Worm (Caenorhabditis elegans) whole organism, L1 larva: Measurements from ENCODE around the gene M163.1.
A peak's percentile ranks its signal among the peaks of the same experiment; 100 is the strongest.

Source experiments
- aha-1 ChIP-seq: fragments of 150-350 bp; optimal IDR thresholded peaks from 2 replicates; lab custom pipeline; 2014; ENCODE audit warnings: missing biosample characterization, missing genetic modification characterization
- alr-1 ChIP-seq: fragments of 200-800 bp; sonication (Bioruptor generic); optimal IDR thresholded peaks from 2 replicates; lab custom pipeline; 2018; ENCODE audit warnings: borderline replicate concordance, mild to moderate bottlenecking, missing genetic modification characterization, missing compliant biosample characterization
- aly-2 ChIP-seq: fragments of 150-350 bp; optimal IDR thresholded peaks from 2 replicates; lab custom pipeline; 2014; ENCODE audit warnings: missing biosample characterization, missing genetic modification characterization
- ama-1 ChIP-seq: fragments of 150-350 bp; optimal IDR thresholded peaks from 2 replicates; lab custom pipeline; 2014
- blmp-1 ChIP-seq: fragments of 150-350 bp; optimal IDR thresholded peaks from 2 replicates; lab custom pipeline; 2014; ENCODE audit warnings: missing biosample characterization, missing genetic modification characterization
- ceh-63 ChIP-seq: fragments of 200-800 bp; sonication (Bioruptor generic); optimal IDR thresholded peaks from 2 replicates; lab custom pipeline; 2018; ENCODE audit warnings: mild to moderate bottlenecking, missing genetic modification characterization, missing compliant biosample characterization
- ces-1 ChIP-seq: fragments of 150-350 bp; optimal IDR thresholded peaks from 2 replicates; lab custom pipeline; 2014; ENCODE audit warnings: missing biosample characterization, missing genetic modification reagents, missing genetic modification characterization
- efl-1 ChIP-seq, 4 experiments: fragments of 150-350 bp; optimal IDR thresholded peaks in 3 of 4; peaks in 1 of 4; 1 replicate in 1 of 4; 2 replicates in 3 of 4; lab custom pipeline; 2014; ENCODE audit warnings: missing biosample characterization in 2 of 4, missing genetic modification characterization in 2 of 4, missing genetic modification reagents in 2 of 4
- egl-13 ChIP-seq: sonication (generic microtip); optimal IDR thresholded peaks from 2 replicates; lab custom pipeline; 2016; ENCODE audit warnings: missing genotype, missing genetic modification reagents, missing genetic modification characterization, missing compliant biosample characterization
- egl-27 ChIP-seq, 2 experiments: fragments of 150-350 bp in 1 of 2; sonication (generic microtip); optimal IDR thresholded peaks; 3 replicates each; lab custom pipeline; 2017 to 2018; ENCODE audit warnings: missing biosample characterization in 2 of 2, missing genetic modification characterization in 2 of 2, missing genetic modification reagents in 2 of 2
- elt-2 ChIP-seq: sonication (generic microtip); optimal IDR thresholded peaks from 2 replicates; lab custom pipeline; 2016; ENCODE audit warnings: missing genetic modification characterization, mild to moderate bottlenecking, inconsistent platforms, missing compliant biosample characterization, missing genetic modification reagents
- elt-3 ChIP-seq, 6 experiments: fragments of 150-350 bp in 1 of 6; sonication (generic microtip); optimal IDR thresholded peaks; 2 replicates each; lab custom pipeline; 2017 to 2018; ENCODE audit warnings: missing biosample characterization in 6 of 6, missing genetic modification characterization in 6 of 6, inconsistent platforms in 1 of 6
- fkh-10 ChIP-seq: sonication (generic microtip); optimal IDR thresholded peaks from 2 replicates; lab custom pipeline; 2017; ENCODE audit warnings: missing biosample characterization, missing genetic modification reagents, missing genetic modification characterization
- fkh-4 ChIP-seq: sonication (generic microtip); optimal IDR thresholded peaks from 2 replicates; lab custom pipeline; 2016; ENCODE audit warnings: missing compliant biosample characterization, missing genetic modification characterization, borderline replicate concordance
- fkh-8 ChIP-seq: sonication (generic microtip); optimal IDR thresholded peaks from 2 replicates; lab custom pipeline; 2016; ENCODE audit warnings: mild to moderate bottlenecking, missing genetic modification characterization, missing compliant biosample characterization
- fos-1 ChIP-seq: fragments of 150-350 bp; optimal IDR thresholded peaks from 2 replicates; lab custom pipeline; 2014; ENCODE audit warnings: missing biosample characterization, missing genetic modification characterization
- irx-1 ChIP-seq: sonication (generic microtip); optimal IDR thresholded peaks from 2 replicates; lab custom pipeline; 2016; ENCODE audit warnings: missing genetic modification characterization, missing compliant biosample characterization
- isw-1 ChIP-seq: fragments of 200-800 bp; sonication (Bioruptor generic); IDR thresholded peaks from 2 replicates; pipeline ENCODE4 v1.3.6; 2022; ENCODE audit warnings: missing genetic modification characterization, missing compliant biosample characterization
- jun-1 ChIP-seq: fragments of 150-350 bp; optimal IDR thresholded peaks from 2 replicates; lab custom pipeline; 2014; ENCODE audit warnings: missing biosample characterization, missing genetic modification reagents, missing genetic modification characterization
- lin-14 ChIP-seq: fragments of 200-800 bp; sonication (Bioruptor generic); optimal IDR thresholded peaks from 2 replicates; lab custom pipeline; 2018; ENCODE audit warnings: mild to moderate bottlenecking, missing genetic modification characterization, moderate library complexity, missing compliant biosample characterization
- lin-39 ChIP-seq: fragments of 150-350 bp; optimal IDR thresholded peaks from 2 replicates; lab custom pipeline; 2014; ENCODE audit warnings: missing biosample characterization, missing genetic modification reagents, missing genetic modification characterization
- lir-3 ChIP-seq: sonication (generic microtip); optimal IDR thresholded peaks from 2 replicates; lab custom pipeline; 2016; ENCODE audit warnings: mild to moderate bottlenecking, missing genetic modification characterization, moderate library complexity, missing compliant biosample characterization; ENCODE audit not compliant: poor library complexity
- lsy-2 ChIP-seq, 2 experiments: fragments of 150-350 bp; optimal IDR thresholded peaks; 2 replicates each; lab custom pipeline; 2014; ENCODE audit warnings: missing biosample characterization in 2 of 2, missing genetic modification characterization in 2 of 2
- mep-1 ChIP-seq: fragments of 150-350 bp; optimal IDR thresholded peaks from 2 replicates; lab custom pipeline; 2014; ENCODE audit warnings: missing biosample characterization, missing genetic modification characterization
- nhr-11 ChIP-seq: fragments of 150-350 bp; optimal IDR thresholded peaks from 2 replicates; lab custom pipeline; 2014; ENCODE audit warnings: missing biosample characterization, missing genetic modification characterization
- nhr-47 ChIP-seq: sonication (generic microtip); optimal IDR thresholded peaks from 2 replicates; lab custom pipeline; 2016; ENCODE audit warnings: mild to moderate bottlenecking, missing genetic modification characterization, moderate library complexity, missing compliant biosample characterization
- nhr-71 ChIP-seq: sonication (generic microtip); optimal IDR thresholded peaks from 2 replicates; lab custom pipeline; 2016; ENCODE audit warnings: mild to moderate bottlenecking, missing genetic modification characterization, moderate library complexity, missing compliant biosample characterization
- nhr-85 ChIP-seq: sonication (generic microtip); peaks from one replicate; lab custom pipeline; 2016; ENCODE audit warnings: missing genetic modification characterization, inconsistent platforms, missing compliant biosample characterization
- pag-3 ChIP-seq: sonication (generic microtip); optimal IDR thresholded peaks from 2 replicates; lab custom pipeline; 2017; ENCODE audit warnings: missing genetic modification characterization, mild to moderate bottlenecking, missing compliant biosample characterization, antibody characterized with exemption, borderline replicate concordance; ENCODE audit not compliant: insufficient read depth
- pax-3 ChIP-seq: fragments of 200-800 bp; sonication (Bioruptor generic); optimal IDR thresholded peaks from 2 replicates; lab custom pipeline; 2018; ENCODE audit warnings: mild to moderate bottlenecking, missing genetic modification characterization, moderate library complexity, missing compliant biosample characterization
- pqm-1 ChIP-seq: sonication (generic microtip); optimal IDR thresholded peaks from 3 replicates; lab custom pipeline; 2017; ENCODE audit warnings: missing biosample characterization, missing genetic modification characterization
- rnt-1 ChIP-seq: sonication (generic microtip); optimal IDR thresholded peaks from 2 replicates; lab custom pipeline; 2016; ENCODE audit warnings: mild to moderate bottlenecking, missing genetic modification characterization, moderate library complexity, missing compliant biosample characterization
- skn-1 ChIP-seq: fragments of 150-350 bp; optimal IDR thresholded peaks from 2 replicates; lab custom pipeline; 2014; ENCODE audit warnings: missing biosample characterization, missing genetic modification characterization
- snu-23 ChIP-seq: sonication (generic microtip); optimal IDR thresholded peaks from 2 replicates; lab custom pipeline; 2016; ENCODE audit warnings: missing genetic modification characterization, missing compliant biosample characterization
- sptf-1 ChIP-seq: fragments of 150-350 bp; optimal IDR thresholded peaks from 2 replicates; lab custom pipeline; 2014; ENCODE audit warnings: missing biosample characterization, missing genetic modification characterization
- swsn-7 ChIP-seq: sonication (generic microtip); optimal IDR thresholded peaks from 2 replicates; lab custom pipeline; 2016; ENCODE audit warnings: missing genetic modification characterization, missing compliant biosample characterization
- tbx-2 ChIP-seq: sonication (generic microtip); optimal IDR thresholded peaks from 2 replicates; lab custom pipeline; 2016; ENCODE audit warnings: missing genetic modification characterization, missing compliant biosample characterization
- unc-130 ChIP-seq: fragments of 150-350 bp; optimal IDR thresholded peaks from 2 replicates; lab custom pipeline; 2017; ENCODE audit warnings: missing biosample characterization, missing genetic modification characterization, inconsistent platforms
- unc-30 ChIP-seq: sonication (generic microtip); optimal IDR thresholded peaks from 2 replicates; lab custom pipeline; 2017; ENCODE audit warnings: missing biosample characterization, missing genetic modification characterization
- unc-86 ChIP-seq: sonication (generic microtip); optimal IDR thresholded peaks from 2 replicates; lab custom pipeline; 2016; ENCODE audit warnings: missing genetic modification characterization, missing compliant biosample characterization
- unc-98 ChIP-seq: fragments of 200-800 bp; sonication (Bioruptor generic); IDR thresholded peaks from 2 replicates; pipeline ENCODE4 v1.3.6; 2022; ENCODE audit warnings: missing genetic modification characterization, missing compliant biosample characterization
- ztf-4 ChIP-seq: fragments of 150-350 bp; optimal IDR thresholded peaks from 2 replicates; lab custom pipeline; 2014; ENCODE audit warnings: missing biosample characterization, missing genetic modification characterization

The M163.1 gene

ce11 chrX:14499830-14500409, 3.7 kb downstream of the M163.1 start:
- TF ChIP-seq efl-1 (optimal IDR thresholded peaks at IDR 0.05; lab: Kevin White, UChicago) (no peak), efl-1 (GFP tag; optimal IDR thresholded peaks at IDR 0.05 in 1 of 2; lab: Kevin White, UChicago) (peak in 1 of 2 experiments; percentile 3), pag-3 (tag; lab: Kevin White, UChicago) (peak; percentile 50), mep-1 (peak; percentile 30), unc-86 (tag; lab: Kevin White, UChicago) (no peak), elt-3 (tag; optimal IDR thresholded peaks at IDR 0.05; lab: Kevin White, UChicago) (peak in 1 of 6 experiments; percentile 46)
- TF ChIP-seq, all 84 proteins: peak for 4

DNA sequence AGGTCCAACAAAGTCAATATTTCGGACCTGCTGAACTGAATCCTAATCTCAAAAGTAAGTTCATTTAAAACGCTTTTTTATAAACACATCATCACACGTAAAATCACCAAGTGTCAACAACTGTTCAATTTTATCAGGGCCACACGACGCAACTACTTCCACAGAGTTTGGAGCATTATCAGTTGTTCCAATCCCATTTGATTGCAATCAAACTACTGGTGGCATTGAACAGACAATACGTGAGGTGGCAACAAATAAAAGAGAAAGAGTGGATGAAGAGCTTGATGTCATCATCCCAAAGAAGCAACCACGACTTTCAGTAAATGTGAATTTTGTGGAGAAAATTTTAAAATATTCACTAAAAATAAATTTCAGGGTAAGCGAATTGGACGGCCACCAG, 7.1 kb downstream of the M163.1 start:
- TF ChIP-seq unc-130 (tag; lab: Kevin White, UChicago) (peak; percentile 64), sptf-1 (tag; lab: Kevin White, UChicago) (no peak), ceh-63 (GFP tag; lab: Kevin White, UChicago) (no peak), nhr-71 (peak; percentile 22), rnt-1 (tag; lab: Kevin White, UChicago) (peak; percentile 30), lin-14 (peak; percentile 61)

- TF ChIP-seq lsy-2 (tag; optimal IDR thresholded peaks at IDR 0.05; lab: Kevin White, UChicago) = no peak
- TF ChIP-seq lin-39 (tag; lab: Kevin White, UChicago) = no peak
- no peak for TF ChIP-seq efl-1 (optimal IDR thresholded peaks at IDR 0.05; lab: Kevin White, UChicago)
- TF ChIP-seq efl-1 (GFP tag; optimal IDR thresholded peaks at IDR 0.05 in 1 of 2; lab: Kevin White, UChicago) = peak in 1 of 2 experiments; percentile 15
These were observed 7.8 kb downstream of the M163.1 start, which contains the start of gene ztf-14 for ce11 chrX:14495785-14496184. Gene ztf-14, plus strand, starts transcription at chrX:14496085.

ce11 chrX:14495075-14495474, 8.5 kb downstream of the M163.1 start:
- TF ChIP-seq fkh-4 (tag; lab: Kevin White, UChicago) = no peak
- TF ChIP-seq lin-14 = peak; percentile 73
- TF ChIP-seq ama-1 = no peak
- no peak for TF ChIP-seq fkh-8
- TF ChIP-seq ztf-4 (tag; lab: Kevin White, UChicago) = no peak
- TF ChIP-seq lir-3 (tag; lab: Kevin White, UChicago) = no peak
- TF ChIP-seq pqm-1 (tag; lab: Kevin White, UChicago) = no peak
- peak; percentile 16 for TF ChIP-seq rnt-1 (tag; lab: Kevin White, UChicago)
- no peak for TF ChIP-seq ces-1
- no peak for TF ChIP-seq skn-1 (tag; lab: Kevin White, UChicago)

- peak; percentile 66 for TF ChIP-seq nhr-47
- peak; percentile 71 for TF ChIP-seq nhr-71
- no peak for TF ChIP-seq unc-130 (tag; lab: Kevin White, UChicago)
- peak; percentile 33 for TF ChIP-seq pax-3 (tag; lab: Kevin White, UChicago)
- no peak for TF ChIP-seq elt-2 (tag; lab: Kevin White, UChicago)
- TF ChIP-seq fkh-8 = peak; percentile 90
- peak; percentile 8 for TF ChIP-seq nhr-11
- TF ChIP-seq fos-1 (tag; lab: Kevin White, UChicago) = peak; percentile 1
- TF ChIP-seq swsn-7 (tag; lab: Kevin White, UChicago) = peak; percentile 16
- TF ChIP-seq unc-98 = no peak
These were observed 11.2 kb downstream of the M163.1 start for ce11 chrX:14492441-14492840.

DNA sequence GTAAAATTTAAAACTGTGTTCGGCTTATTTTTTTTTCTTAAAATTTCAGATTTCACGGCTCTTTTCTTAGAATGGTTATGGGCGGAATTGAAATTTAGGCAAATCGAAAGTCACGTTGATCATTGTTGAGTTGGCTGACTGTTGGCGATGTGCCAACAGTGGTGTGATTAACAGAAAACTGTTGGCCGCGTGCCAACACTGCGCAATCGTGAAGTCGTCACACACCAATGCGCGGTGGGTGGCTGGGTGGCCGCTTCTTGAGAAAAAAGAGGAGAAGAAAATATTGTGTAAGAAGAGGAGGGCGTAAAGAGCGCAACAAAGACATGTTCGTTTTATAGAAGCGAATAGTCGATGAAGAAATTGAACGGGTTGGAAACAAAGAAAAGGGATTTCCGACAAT, 12.5 kb downstream of the M163.1 start:
- TF ChIP-seq unc-86 (tag; lab: Kevin White, UChicago) (no peak), ama-1 (peak; percentile 68), unc-30 (tag; lab: Kevin White, UChicago) (no peak), nhr-85 (peak; percentile 80), isw-1 (GFP tag; lab: Robert Waterston, UW) (no peak), egl-13 (tag; lab: Kevin White, UChicago) (no peak), tbx-2 (tag; lab: Kevin White, UChicago) (peak; percentile 39), blmp-1 (peak; percentile 44), aly-2 (tag; lab: Kevin White, UChicago) (no peak), jun-1 (tag; lab: Kevin White, UChicago) (no peak), nhr-71 (peak; percentile 25), lin-14 (peak; percentile 54), snu-23 (GFP tag; lab: Kevin White, UChicago) (peak; percentile 17), aha-1 (tag; lab: Kevin White, UChicago) (no peak), irx-1 (tag; lab: Kevin White, UChicago) (no peak), fkh-10 (GFP tag; lab: Kevin White, UChicago) (no peak), egl-27 (tag; optimal IDR thresholded peaks at IDR 0.05; lab: Kevin White, UChicago) (no peak), efl-1 (optimal IDR thresholded peaks at IDR 0.05; lab: Kevin White, UChicago) (no peak), efl-1 (GFP tag; optimal IDR thresholded peaks at IDR 0.05 in 1 of 2; lab: Kevin White, UChicago) (peak in 1 of 2 experiments; percentile 20), alr-1 (no peak)
